Worm (Caenorhabditis elegans) whole organism, L1 larva: ENCODE results near the gene Y54F10BM.9.

Experiments used
- ceh-8 ChIP-seq: fragments of 200-800 bp; sonication (Bioruptor generic); optimal IDR thresholded peaks from 2 replicates; lab custom pipeline; 2018; ENCODE audit warnings: mild to moderate bottlenecking, missing genetic modification characterization, moderate library complexity, missing compliant biosample characterization
- elt-2 ChIP-seq: sonication (generic microtip); optimal IDR thresholded peaks from 2 replicates; lab custom pipeline; 2016; ENCODE audit warnings: missing genetic modification characterization, mild to moderate bottlenecking, inconsistent platforms, missing compliant biosample characterization, missing genetic modification reagents
- sptf-1 ChIP-seq: fragments of 150-350 bp; optimal IDR thresholded peaks from 2 replicates; lab custom pipeline; 2014; ENCODE audit warnings: missing biosample characterization, missing genetic modification characterization
- unc-62 ChIP-seq: fragments of 150-350 bp; optimal IDR thresholded peaks from 2 replicates; lab custom pipeline; 2014; ENCODE audit warnings: missing biosample characterization, missing genetic modification reagents, missing genetic modification characterization

DNA sequence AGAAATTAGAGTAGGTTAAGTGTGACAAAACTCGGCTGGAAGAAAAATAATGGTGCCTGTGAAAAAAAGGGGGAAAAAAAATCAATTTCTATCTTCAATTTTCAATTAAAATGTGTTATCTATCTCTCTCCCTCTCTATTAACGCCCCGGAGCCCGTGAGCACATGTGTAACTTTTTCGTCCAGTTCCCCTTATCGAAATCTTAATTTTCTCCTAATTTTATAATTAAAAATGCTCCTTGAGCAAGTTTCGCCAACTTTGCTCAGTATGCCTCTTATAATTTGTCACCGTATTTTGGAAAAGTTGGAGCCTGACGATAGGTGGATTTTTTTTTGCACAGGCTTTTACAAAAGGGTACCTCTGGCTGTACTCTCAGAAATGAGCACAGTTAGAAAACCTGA is 3.3 kb upstream of the Y54F10BM.9 start, which contains the start of the genes fbxa-1 and Y54F10BM.20:
- TF ChIP-seq unc-62 (GFP tag; lab: Kevin White, UChicago): no peak
- no peak for TF ChIP-seq elt-2 (tag; lab: Kevin White, UChicago)
- no peak for TF ChIP-seq sptf-1 (tag; lab: Kevin White, UChicago)
- TF ChIP-seq ceh-8: no peak
